Worm (Caenorhabditis elegans): ENCODE measurements around the gene lbp-4.

Gene lbp-4

ce11 chrV:7777098-7777497, 43.3 kb upstream of the lbp-4 start, which contains the start of gene C26F1.3:
Gene C26F1.3 (plus strand): TSS chrV:7777300.
- 0 out of 2 replicates have a peak, but pooled peaks have one; percentile 47 for TF ChIP-seq nfyb-1 (GFP tag; IDR thresholded peaks at IDR 0.05)
- TF ChIP-seq repo-1 (tag; optimal IDR thresholded peaks at IDR 0.05): peak; percentile 51
- peak; percentile 85; the same call in 1 of the 2 replicates for TF ChIP-seq madf-3 (GFP tag; IDR thresholded peaks at IDR 0.05)
- no peak for TF ChIP-seq lir-1 (GFP tag; conservative IDR thresholded peaks at IDR 0.05)
- TF ChIP-seq hsf-1 (GFP tag; IDR thresholded peaks at IDR 0.05): peak; percentile 81
- TF ChIP-seq bed-1 (GFP tag; IDR thresholded peaks at IDR 0.05): no peak
- TF ChIP-seq hmg-1.2 (GFP tag; IDR thresholded peaks at IDR 0.05): 0 out of 2 replicates have a peak, but pooled peaks have one; percentile 6
- TF ChIP-seq tbp1 (GFP tag; optimal IDR thresholded peaks at IDR 0.05): peak; percentile 20
- TF ChIP-seq rcor-1 (GFP tag; IDR thresholded peaks at IDR 0.05): peak; percentile 44; the same call in 1 of the 2 replicates
- peak; percentile 22 for TF ChIP-seq athp-1 (tag; optimal IDR thresholded peaks at IDR 0.05)
- peak; percentile 71 for TF ChIP-seq hrde-1 (tag; optimal IDR thresholded peaks at IDR 0.05; ENCODE audit: borderline replicate concordance)
- peak; percentile 27 for TF ChIP-seq snpc-3.4 (tag; optimal IDR thresholded peaks at IDR 0.05)
- TF ChIP-seq ama-1 (optimal IDR thresholded peaks at IDR 0.05): no peak
- TF ChIP-seq ama-1 (GFP tag; optimal IDR thresholded peaks at IDR 0.05): peak in 1 of 2 experiments; percentile 53
- 0 out of 2 replicates have a peak, but pooled peaks have one; percentile 15 for TF ChIP-seq Y56A3A.18 (GFP tag; IDR thresholded peaks at IDR 0.05)
- TF ChIP-seq egrh-3 (GFP tag; IDR thresholded peaks at IDR 0.05): no peak
- TF ChIP-seq die-1 (tag; optimal IDR thresholded peaks at IDR 0.05): no peak
- TF ChIP-seq madf-6 (GFP tag; IDR thresholded peaks at IDR 0.05): peak; percentile 54
- peak; percentile 19 for TF ChIP-seq F49E8.2 (tag; optimal IDR thresholded peaks at IDR 0.05; ENCODE audit: insufficient read depth)
- TF ChIP-seq snpc-1.3 (tag; optimal IDR thresholded peaks at IDR 0.05; ENCODE audit: insufficient read depth): peak; percentile 0
- no peak for TF ChIP-seq ztf-25 (GFP tag; IDR thresholded peaks at IDR 0.05)
- TF ChIP-seq B0336.3 (GFP tag; IDR thresholded peaks at IDR 0.05): peak; percentile 81
- TF ChIP-seq C17E4.6 (GFP tag; IDR thresholded peaks at IDR 0.05): peak; percentile 55; the same call in 1 of the 2 replicates
- TF ChIP-seq hlh-26 (GFP tag; conservative IDR thresholded peaks at IDR 0.05): no peak
- TF ChIP-seq lsl-1 (GFP tag; optimal IDR thresholded peaks at IDR 0.05): no peak

ce11 chrV:7778999-7779398, 41.4 kb upstream of the lbp-4 start:
- TF ChIP-seq F22D6.2 (tag; optimal IDR thresholded peaks at IDR 0.05) (no peak), unc-130 (GFP tag; optimal IDR thresholded peaks at IDR 0.05) (peak; percentile 15), hlh-12 (tag; optimal IDR thresholded peaks at IDR 0.05) (no peak), Y67H2A.10 (GFP tag; conservative IDR thresholded peaks at IDR 0.05) (no peak), nhr-120 (GFP tag; IDR thresholded peaks at IDR 0.05) (no peak), hrde-1 (tag; optimal IDR thresholded peaks at IDR 0.05; ENCODE audit: borderline replicate concordance) (peak; percentile 75), atf-7 (tag; optimal IDR thresholded peaks at IDR 0.05) (peak; percentile 18), tbp1 (GFP tag; optimal IDR thresholded peaks at IDR 0.05) (no peak), let-526 (GFP tag; IDR thresholded peaks at IDR 0.05) (no peak), ceh-27 (GFP tag; optimal IDR thresholded peaks at IDR 0.05) (no peak), ekl-4 (GFP tag; IDR thresholded peaks at IDR 0.05) (peak; percentile 44; the same call in 1 of the 2 replicates), hsf-1 (GFP tag; IDR thresholded peaks at IDR 0.05) (peak; percentile 61; the same call in 1 of the 2 replicates), madf-6 (GFP tag; IDR thresholded peaks at IDR 0.05) (peak; percentile 26; the same call in 1 of the 2 replicates), ztf-28 (GFP tag; IDR thresholded peaks at IDR 0.05) (no peak), snpc-4 (GFP tag; optimal IDR thresholded peaks at IDR 0.05) (no peak), snpc-4 (tag; optimal IDR thresholded peaks at IDR 0.05) (peak in 1 of 4 experiments; percentile 23), F52B5.7 (tag; optimal IDR thresholded peaks at IDR 0.05) (no peak), F49E8.2 (tag; optimal IDR thresholded peaks at IDR 0.05; ENCODE audit: insufficient read depth) (peak; percentile 38), chd-7 (tag; optimal IDR thresholded peaks at IDR 0.05) (peak; percentile 15), efl-1 (GFP tag; optimal IDR thresholded peaks at IDR 0.05) (no peak), C17E4.6 (GFP tag; IDR thresholded peaks at IDR 0.05) (peak; percentile 29; the same call in 1 of the 2 replicates), ceh-91 (GFP tag; IDR thresholded peaks at IDR 0.05) (peak; percentile 27; the same call in 1 of the 2 replicates), F23B12.7 (tag; optimal IDR thresholded peaks at IDR 0.05; ENCODE audit: insufficient read depth) (no peak), B0336.3 (GFP tag; IDR thresholded peaks at IDR 0.05) (peak; percentile 52; the same call in 1 of the 2 replicates)

Data from whole organism, young adult.